Worm (Caenorhabditis elegans) whole organism, L3 larva: ENCODE measurements around the gene cpin-1.

Experiments
- ceh-9 ChIP-seq: sonication (generic microtip); optimal IDR thresholded peaks from 2 replicates; lab custom pipeline; 2018; ENCODE audit warnings: missing biosample characterization, missing genetic modification characterization
- elt-3 ChIP-seq, 3 experiments: fragments of 150-350 bp in 1 of 3; sonication (generic microtip) in 2 of 3; optimal IDR thresholded peaks; 2 replicates in 2 of 3; 4 replicates in 1 of 3; lab custom pipeline; 2014 to 2017; ENCODE audit warnings: missing biosample characterization in 3 of 3, missing genetic modification characterization in 3 of 3
- nhr-12 ChIP-seq: fragments of 150-350 bp; optimal IDR thresholded peaks from 2 replicates; lab custom pipeline; 2014; ENCODE audit warnings: missing biosample characterization, missing genetic modification characterization
- nhr-67 ChIP-seq: fragments of 150-350 bp; optimal IDR thresholded peaks from 2 replicates; lab custom pipeline; 2014; ENCODE audit warnings: missing biosample characterization, missing genetic modification characterization

- TF ChIP-seq nhr-67 (tag; lab: Kevin White, UChicago) (no peak), nhr-12 (tag; lab: Kevin White, UChicago) (no peak), elt-3 (tag; optimal IDR thresholded peaks at IDR 0.05; lab: Kevin White, UChicago) (no peak), ceh-9 (no peak)
These were observed 35.5 kb downstream of the cpin-1 start, which contains the start of gene sru-2 for ce11 chrIV:9485972-9486371.
